Fruit fly (Drosophila melanogaster) whole organism, embryonic: ENCODE results near the gene CG46460.
A peak's percentile ranks its signal among the peaks of the same experiment; 100 is the strongest.

Experiments
- ATbp ChIP-seq: fragments of 200-800 bp; sonication (Bioruptor generic); optimal IDR thresholded peaks from 2 replicates; lab custom pipeline; 2017; ENCODE audit warnings: missing biosample characterization, mild to moderate bottlenecking, missing genetic modification characterization, missing genetic modification reagents
- Awh ChIP-seq: fragments of 200-800 bp; sonication (Bioruptor generic); IDR thresholded peaks from 2 replicates; pipeline ENCODE4, ENCODE4 v1.3.6; 2022; ENCODE audit warnings: missing biosample characterization, missing genetic modification characterization
- C15 ChIP-seq: fragments of 200-800 bp; sonication (Bioruptor generic); IDR thresholded peaks from 3 replicates; pipeline ENCODE4 v1.3.6; 2022; ENCODE audit warnings: missing biosample characterization, missing genetic modification characterization
- CG12104 ChIP-seq: fragments of 200-800 bp; sonication (Bioruptor generic); optimal IDR thresholded peaks from 3 replicates; lab custom pipeline; 2016; ENCODE audit warnings: missing biosample characterization, missing genetic modification characterization
- CG12744 ChIP-seq: fragments of 200-800 bp; sonication (Bioruptor generic); optimal IDR thresholded peaks from 2 replicates; lab custom pipeline; 2016; ENCODE audit warnings: missing biosample characterization, missing genetic modification characterization
- CG12769 ChIP-seq: fragments of 200-800 bp; sonication (Bioruptor generic); optimal IDR thresholded peaks from 2 replicates; lab custom pipeline; 2019; ENCODE audit warnings: missing biosample characterization, mild to moderate bottlenecking, missing genetic modification characterization, moderate library complexity
- CG12942 ChIP-seq: fragments of 200-800 bp; sonication (Bioruptor generic); optimal IDR thresholded peaks from 3 replicates; lab custom pipeline; 2016; ENCODE audit warnings: missing biosample characterization, missing genetic modification characterization
- CG14050 ChIP-seq: fragments of 200-800 bp; sonication (Bioruptor generic); IDR thresholded peaks from 3 replicates; pipeline ENCODE4 v1.3.6; 2022; ENCODE audit warnings: missing biosample characterization, missing genetic modification characterization
- CG15073 ChIP-seq: fragments of 200-800 bp; sonication (Bioruptor generic); optimal IDR thresholded peaks from 2 replicates; lab custom pipeline; 2016; ENCODE audit warnings: missing biosample characterization, missing genetic modification characterization
- CG15479 ChIP-seq: fragments of 200-800 bp; sonication (Bioruptor generic); optimal IDR thresholded peaks from 3 replicates; lab custom pipeline; 2019; ENCODE audit warnings: missing biosample characterization, mild to moderate bottlenecking, missing genetic modification characterization, moderate library complexity
- CG17802 ChIP-seq: fragments of 200-800 bp; sonication (Bioruptor generic); optimal IDR thresholded peaks from 2 replicates; lab custom pipeline; 2018; ENCODE audit warnings: missing biosample characterization, mild to moderate bottlenecking, missing genetic modification characterization, moderate library complexity
- CG18619 ChIP-seq: fragments of 200-800 bp; sonication (Bioruptor generic); optimal IDR thresholded peaks from 3 replicates; lab custom pipeline; 2017; ENCODE audit warnings: missing biosample characterization, mild to moderate bottlenecking, missing genetic modification characterization
- CG2120 ChIP-seq: fragments of 200-800 bp; sonication (Bioruptor generic); optimal IDR thresholded peaks from 3 replicates; lab custom pipeline; 2016; ENCODE audit warnings: missing biosample characterization, missing genetic modification characterization
- CG2875 ChIP-seq: fragments of 200-800 bp; sonication (Bioruptor generic); optimal IDR thresholded peaks from 2 replicates; lab custom pipeline; 2017; ENCODE audit warnings: missing biosample characterization, mild to moderate bottlenecking, missing genetic modification characterization, missing genetic modification reagents
- CG3995 ChIP-seq: fragments of 200-800 bp; sonication (Bioruptor generic); optimal IDR thresholded peaks from 3 replicates; lab custom pipeline; 2016; ENCODE audit warnings: missing biosample characterization, missing genetic modification characterization
- CG7987 ChIP-seq: fragments of 200-800 bp; sonication (Bioruptor generic); optimal IDR thresholded peaks from 2 replicates; lab custom pipeline; 2018; ENCODE audit warnings: missing biosample characterization, mild to moderate bottlenecking, missing genetic modification characterization, moderate library complexity
- CG8388 ChIP-seq: fragments of 200-800 bp; sonication (Bioruptor generic); optimal IDR thresholded peaks from 2 replicates; lab custom pipeline; 2019; ENCODE audit warnings: missing biosample characterization, mild to moderate bottlenecking, missing genetic modification characterization, moderate library complexity
- Deaf1 ChIP-seq: fragments of 200-800 bp; optimal IDR thresholded peaks from 3 replicates; lab custom pipeline; 2019; ENCODE audit warnings: missing biosample characterization, mild to moderate bottlenecking, missing genetic modification characterization, moderate library complexity
- Drgx ChIP-seq: fragments of 200-800 bp; sonication (Bioruptor generic); IDR thresholded peaks from 2 replicates; pipeline ENCODE4 v1.3.6; 2022; ENCODE audit warnings: missing biosample characterization, missing genetic modification characterization
- Ets65A ChIP-seq: fragments of 200-800 bp; sonication (Bioruptor generic); peaks from one replicate; lab custom pipeline; 2016; ENCODE audit warnings: missing biosample characterization, missing genetic modification characterization
- Hr3 ChIP-seq: fragments of 200-800 bp; sonication (Bioruptor generic); optimal IDR thresholded peaks from 3 replicates; lab custom pipeline; 2016; ENCODE audit warnings: missing biosample characterization, missing genetic modification characterization
- Hr78 ChIP-seq, 2 experiments: fragments of 200-800 bp in 1 of 2; fragments of >200 bp in 1 of 2; sonication (Bioruptor generic) in 1 of 2; optimal IDR thresholded peaks; 2 replicates each; lab custom pipeline; 2017 to 2019; ENCODE audit warnings: missing biosample characterization in 2 of 2, missing genetic modification characterization in 2 of 2, mild to moderate bottlenecking in 1 of 2, moderate library complexity in 1 of 2
- Hsf ChIP-seq: fragments of 200-800 bp; sonication (Bioruptor generic); optimal IDR thresholded peaks from 3 replicates; lab custom pipeline; 2016; ENCODE audit warnings: missing biosample characterization, missing genetic modification characterization
- Lpt ChIP-seq: fragments of >200 bp; optimal IDR thresholded peaks from 2 replicates; lab custom pipeline; 2018; ENCODE audit warnings: missing biosample characterization, missing genetic modification characterization
- MTF-1 ChIP-seq: fragments of 200-800 bp; sonication (Bioruptor generic); optimal IDR thresholded peaks from 2 replicates; lab custom pipeline; 2018; ENCODE audit warnings: missing biosample characterization, mild to moderate bottlenecking, missing genetic modification characterization, borderline replicate concordance
- Meics ChIP-seq: fragments of 200-800 bp; sonication (Bioruptor generic); optimal IDR thresholded peaks from 2 replicates; lab custom pipeline; 2017; ENCODE audit warnings: missing biosample characterization, mild to moderate bottlenecking, missing genetic modification characterization
- NFAT ChIP-seq: fragments of 200-800 bp; sonication (Bioruptor generic); IDR thresholded peaks from 2 replicates; pipeline ENCODE4 v1.3.6; 2022; ENCODE audit warnings: missing biosample characterization, missing genetic modification characterization
- Neu2 ChIP-seq: fragments of 200-800 bp; sonication (Bioruptor generic); optimal IDR thresholded peaks from 3 replicates; lab custom pipeline; 2016; ENCODE audit warnings: missing biosample characterization, missing genetic modification characterization, borderline replicate concordance
- Nf-YB ChIP-seq: fragments of 200-800 bp; sonication (Bioruptor generic); optimal IDR thresholded peaks from 3 replicates; lab custom pipeline; 2019; ENCODE audit warnings: missing biosample characterization, mild to moderate bottlenecking, missing genetic modification characterization, moderate library complexity
- Spps ChIP-seq: fragments of 200-800 bp; sonication (Bioruptor generic); optimal IDR thresholded peaks from 2 replicates; lab custom pipeline; 2018; ENCODE audit warnings: missing biosample characterization, mild to moderate bottlenecking, missing genetic modification characterization
- ase ChIP-seq: fragments of 200-800 bp; sonication (Bioruptor generic); IDR thresholded peaks from 3 replicates; pipeline ENCODE4 v1.3.6; 2022; ENCODE audit warnings: missing biosample characterization, missing genetic modification characterization
- az2 ChIP-seq: fragments of 200-800 bp; sonication (Bioruptor generic); optimal IDR thresholded peaks from 3 replicates; lab custom pipeline; 2016; ENCODE audit warnings: missing biosample characterization, missing genetic modification characterization
- cg ChIP-seq: fragments of 200-800 bp; sonication (Bioruptor generic); optimal IDR thresholded peaks from 3 replicates; lab custom pipeline; 2019; ENCODE audit warnings: missing biosample characterization, mild to moderate bottlenecking, missing genetic modification characterization, moderate library complexity
- chn ChIP-seq: fragments of 200-800 bp; sonication (Bioruptor generic); optimal IDR thresholded peaks from 2 replicates; lab custom pipeline; 2016; ENCODE audit warnings: missing biosample characterization, missing genetic modification characterization
- crc ChIP-seq: fragments of 200-800 bp; sonication (Bioruptor generic); optimal IDR thresholded peaks from 2 replicates; lab custom pipeline; 2016; ENCODE audit warnings: missing biosample characterization, missing genetic modification characterization
- croc ChIP-seq: fragments of 200-800 bp; sonication (Bioruptor generic); conservative IDR thresholded peaks from 3 replicates; pipeline ENCODE4 v1.3.6; 2022; ENCODE audit warnings: missing biosample characterization, missing genetic modification characterization
- crol ChIP-seq: fragments of 200-800 bp; sonication (Bioruptor generic); IDR thresholded peaks from 2 replicates; pipeline ENCODE4 v1.3.6; 2022; ENCODE audit warnings: missing biosample characterization, missing genetic modification characterization
- danr ChIP-seq: fragments of 200-800 bp; sonication (Bioruptor generic); IDR thresholded peaks from 2 replicates; pipeline ENCODE4 v1.3.6; 2022; ENCODE audit warnings: missing biosample characterization, missing genetic modification characterization
- ewg ChIP-seq: fragments of 200-800 bp; sonication (Bioruptor generic); optimal IDR thresholded peaks from 3 replicates; lab custom pipeline; 2017; ENCODE audit warnings: mild to moderate bottlenecking, missing biosample characterization, missing genetic modification reagents, missing genetic modification characterization
- fd64A ChIP-seq: fragments of 200-800 bp; sonication (Bioruptor generic); optimal IDR thresholded peaks from 3 replicates; lab custom pipeline; 2018; ENCODE audit warnings: missing biosample characterization, mild to moderate bottlenecking, missing genetic modification characterization
- ftz-f1 ChIP-seq: fragments of 200-800 bp; sonication (Bioruptor generic); optimal IDR thresholded peaks from 2 replicates; lab custom pipeline; 2016; ENCODE audit warnings: missing biosample characterization, missing genetic modification characterization
- hbn ChIP-seq: fragments of 200-800 bp; sonication (Bioruptor generic); IDR thresholded peaks from 2 replicates; pipeline ENCODE4 v1.3.6; 2022; ENCODE audit warnings: missing biosample characterization, missing genetic modification characterization; ENCODE audit not compliant: partially characterized antibody
- lilli ChIP-seq: fragments of 200-800 bp; sonication (Bioruptor generic); optimal IDR thresholded peaks from 3 replicates; lab custom pipeline; 2016; ENCODE audit warnings: missing biosample characterization, missing genetic modification characterization
- mirr ChIP-seq: fragments of 200-800 bp; sonication (Bioruptor generic); optimal IDR thresholded peaks from 3 replicates; lab custom pipeline; 2018; ENCODE audit warnings: missing biosample characterization, mild to moderate bottlenecking, missing genetic modification characterization
- nerfin-1 ChIP-seq: fragments of 200-800 bp; sonication (Bioruptor generic); optimal IDR thresholded peaks from 3 replicates; lab custom pipeline; 2019; ENCODE audit warnings: missing biosample characterization, mild to moderate bottlenecking, missing genetic modification characterization, moderate library complexity
- nmo ChIP-seq: fragments of 200-800 bp; sonication (Bioruptor generic); optimal IDR thresholded peaks from 2 replicates; lab custom pipeline; 2018; ENCODE audit warnings: missing biosample characterization, mild to moderate bottlenecking, missing genetic modification characterization, moderate library complexity
- otp ChIP-seq: fragments of 200-800 bp; sonication (Bioruptor generic); IDR thresholded peaks from 3 replicates; pipeline ENCODE4, ENCODE4 v1.3.6; 2022; ENCODE audit warnings: missing biosample characterization, missing genetic modification characterization
- slp2 ChIP-seq: fragments of 200-800 bp; sonication (Bioruptor generic); optimal IDR thresholded peaks from 2 replicates; lab custom pipeline; 2016; ENCODE audit warnings: missing biosample characterization, missing genetic modification characterization
- zf30C ChIP-seq: fragments of 200-800 bp; sonication (Bioruptor generic); optimal IDR thresholded peaks from 3 replicates; lab custom pipeline; 2018; ENCODE audit warnings: missing biosample characterization, mild to moderate bottlenecking, missing genetic modification characterization
- zfh1 ChIP-seq: fragments of 200-800 bp; sonication (Bioruptor generic); IDR thresholded peaks from 3 replicates; pipeline ENCODE4 v1.3.6; 2022; ENCODE audit warnings: missing biosample characterization, missing genetic modification characterization

CG46460 gene

dm6 chr3L:4252862-4253610, 25.9 kb upstream of the CG46460 start (continued):
- TF ChIP-seq crol (GFP tag; lab: Robert Waterston, UW): peak; percentile 77
- no peak for TF ChIP-seq NFAT
- TF ChIP-seq Hr78 (GFP tag; optimal IDR thresholded peaks at IDR 0.05; lab: Kevin White, UChicago): peak in 1 of 2 experiments; percentile 65
- TF ChIP-seq danr (GFP tag; lab: Robert Waterston, UW): no peak
- no peak for TF ChIP-seq MTF-1
- no peak for TF ChIP-seq lilli (GFP tag; lab: Kevin White, UChicago)
- no peak for TF ChIP-seq CG12744 (GFP tag; lab: Kevin White, UChicago)
- TF ChIP-seq chn (GFP tag; lab: Kevin White, UChicago): no peak
- TF ChIP-seq otp: no peak; the same call in 2 of the 3 replicates
- peak; percentile 92 for TF ChIP-seq CG3995 (GFP tag; lab: Kevin White, UChicago)
- no peak for TF ChIP-seq Neu2 (GFP tag; lab: Kevin White, UChicago)
- TF ChIP-seq CG14050 (GFP tag; lab: Robert Waterston, UW): no peak
- TF ChIP-seq Ets65A (GFP tag; lab: Kevin White, UChicago): no peak
- peak; percentile 6 for TF ChIP-seq CG17802 (tag; lab: Kevin White, UChicago)
- no peak for TF ChIP-seq fd64A
- peak; percentile 89 for TF ChIP-seq zf30C (GFP tag; lab: Kevin White, UChicago)
- TF ChIP-seq Meics (GFP tag; lab: Kevin White, UChicago): no peak
- peak; percentile 6 for TF ChIP-seq ftz-f1
- TF ChIP-seq C15 (GFP tag; lab: Robert Waterston, UW): no peak
- no peak for TF ChIP-seq CG18619
- no peak for TF ChIP-seq ewg
- TF ChIP-seq crc (GFP tag; lab: Kevin White, UChicago): no peak
- no peak for TF ChIP-seq mirr (GFP tag; lab: Kevin White, UChicago)
- TF ChIP-seq hbn (GFP tag; lab: Robert Waterston, UW): no peak
- TF ChIP-seq az2 (GFP tag; lab: Kevin White, UChicago): no peak
- no peak for TF ChIP-seq Hsf (GFP tag; lab: Kevin White, UChicago)
- no peak for TF ChIP-seq CG12942
- TF ChIP-seq zfh1 (GFP tag; lab: Robert Waterston, UW): 0 out of 3 replicates have a peak, but pooled peaks have one; percentile 13
- TF ChIP-seq nmo (GFP tag; lab: Kevin White, UChicago): no peak
- no peak for TF ChIP-seq CG15073 (GFP tag; lab: Kevin White, UChicago)
- TF ChIP-seq Spps (tag; lab: Kevin White, UChicago): no peak
- peak; percentile 88 for TF ChIP-seq nerfin-1 (tag; lab: Kevin White, UChicago)
- no peak for TF ChIP-seq ATbp (GFP tag; lab: Kevin White, UChicago)
- no peak for TF ChIP-seq croc (GFP tag; lab: Robert Waterston, UW)
- TF ChIP-seq CG12104 (GFP tag; lab: Kevin White, UChicago): no peak
- TF ChIP-seq CG7987 (GFP tag; lab: Kevin White, UChicago): no peak
- TF ChIP-seq Hr3: no peak
- TF ChIP-seq Nf-YB (GFP tag; lab: Kevin White, UChicago): no peak
- no peak for TF ChIP-seq CG2120 (GFP tag; lab: Kevin White, UChicago)
- peak; percentile 81 for TF ChIP-seq Lpt (GFP tag; lab: Kevin White, UChicago)
- TF ChIP-seq CG12769: no peak
- no peak for TF ChIP-seq Deaf1 (tag; lab: Kevin White, UChicago)
- TF ChIP-seq CG2875: no peak
- TF ChIP-seq slp2: no peak
- no peak for TF ChIP-seq ase (GFP tag; lab: Robert Waterston, UW)
- TF ChIP-seq Awh (GFP tag; lab: Robert Waterston, UW): no peak
- peak; percentile 95 for TF ChIP-seq CG15479 (GFP tag; lab: Kevin White, UChicago)
- TF ChIP-seq Drgx (GFP tag; lab: Robert Waterston, UW): no peak
- no peak for TF ChIP-seq CG8388 (GFP tag; lab: Kevin White, UChicago)
- no peak for TF ChIP-seq cg (GFP tag; lab: Kevin White, UChicago)
